In genomic region chrV:4964020-4964635, ce11 we compare ENCODE assay signal across 5 worm cellular contexts.
TF ChIP-seq lines count a peak whose summit lies in the region.

No protein-coding gene starts in this region.

TF ChIP-seq in whole organism, L1 larva, 84 proteins besides CTCF, POLR2A, EP300 and RAD21 (continues in another document):
- TF ChIP-seq ztf-11 (tag; optimal IDR thresholded peaks at IDR 0.05; lab: Kevin White, UChicago) (no peak), isw-1 (GFP tag; IDR thresholded peaks at IDR 0.05; lab: Robert Waterston, UW) (no peak), nhr-19 (GFP tag; conservative IDR thresholded peaks at IDR 0.05; lab: Robert Waterston, UW) (no peak), elt-2 (tag; optimal IDR thresholded peaks at IDR 0.05; lab: Kevin White, UChicago) (no peak), egl-27 (tag; optimal IDR thresholded peaks at IDR 0.05; lab: Kevin White, UChicago) (no peak), nhr-76 (tag; optimal IDR thresholded peaks at IDR 0.05; lab: Kevin White, UChicago) (no peak), dpl-1 (GFP tag; optimal IDR thresholded peaks at IDR 0.05; lab: Kevin White, UChicago) (no peak), egl-13 (tag; optimal IDR thresholded peaks at IDR 0.05; lab: Kevin White, UChicago) (no peak), lin-14 (GFP tag; optimal IDR thresholded peaks at IDR 0.05; lab: Kevin White, UChicago) (peak; percentile 21), fkh-8 (tag; optimal IDR thresholded peaks at IDR 0.05; lab: Kevin White, UChicago) (no peak), efl-1 (optimal IDR thresholded peaks at IDR 0.05; lab: Kevin White, UChicago) (no peak), efl-1 (GFP tag; optimal IDR thresholded peaks at IDR 0.05 in 1 of 2; lab: Kevin White, UChicago) (peak in 1 of 2 experiments; percentile 20), alr-1 (tag; optimal IDR thresholded peaks at IDR 0.05; lab: Kevin White, UChicago; ENCODE audit: borderline replicate concordance) (no peak), irx-1 (tag; optimal IDR thresholded peaks at IDR 0.05; lab: Kevin White, UChicago) (no peak), dsc-1 (tag; optimal IDR thresholded peaks at IDR 0.05; lab: Kevin White, UChicago) (peak; percentile 27), nhr-71 (tag; optimal IDR thresholded peaks at IDR 0.05; lab: Kevin White, UChicago) (peak; percentile 22), nhr-77 (tag; optimal IDR thresholded peaks at IDR 0.05; lab: Kevin White, UChicago) (no peak), lir-3 (tag; optimal IDR thresholded peaks at IDR 0.05; lab: Kevin White, UChicago; ENCODE audit: poor library complexity) (no peak), swsn-7 (tag; optimal IDR thresholded peaks at IDR 0.05; lab: Kevin White, UChicago) (no peak)

TF ChIP-seq in whole organism, L3 larva, 47 proteins besides CTCF, POLR2A, EP300 and RAD21:
- TF ChIP-seq ama-1 (optimal IDR thresholded peaks at IDR 0.05; lab: Kevin White, UChicago) (peak; percentile 57), nhr-23 (tag; optimal IDR thresholded peaks at IDR 0.05; lab: Kevin White, UChicago) (no peak)

TF ChIP-seq in whole organism, early embryonic, 17 proteins besides CTCF, POLR2A, EP300 and RAD21:
- peak; percentile 52 for TF ChIP-seq hmg-4 (GFP tag; optimal IDR thresholded peaks at IDR 0.05; lab: Kevin White, UChicago)
- TF ChIP-seq ceh-13 (GFP tag; optimal IDR thresholded peaks at IDR 0.05; lab: Kevin White, UChicago), result no peak
- TF ChIP-seq F13C5.2 (tag; optimal IDR thresholded peaks at IDR 0.05; lab: Kevin White, UChicago), result no peak
- peak; percentile 45 for TF ChIP-seq ceh-36 (tag; optimal IDR thresholded peaks at IDR 0.05; lab: Kevin White, UChicago)
- no peak for TF ChIP-seq hnd-1 (tag; optimal IDR thresholded peaks at IDR 0.05; lab: Kevin White, UChicago)
- TF ChIP-seq B0310.2 (tag; optimal IDR thresholded peaks at IDR 0.05; lab: Kevin White, UChicago), result no peak
- no peak for TF ChIP-seq ama-1 (optimal IDR thresholded peaks at IDR 0.05; lab: Kevin White, UChicago)
- TF ChIP-seq aly-1 (tag; optimal IDR thresholded peaks at IDR 0.05; lab: Kevin White, UChicago), result no peak
- TF ChIP-seq pes-1 (GFP tag; IDR thresholded peaks at IDR 0.05; lab: Robert Waterston, UW), result no peak
- peak; percentile 78 for TF ChIP-seq scrt-1 (GFP tag; IDR thresholded peaks at IDR 0.05; lab: Robert Waterston, UW)
TF ChIP-seq in whole organism, early embryonic: peak in this region for 3.

TF ChIP-seq in whole organism, midembryonic, 9 proteins besides CTCF, POLR2A, EP300 and RAD21:
- TF ChIP-seq tab-1 (GFP tag; IDR thresholded peaks at IDR 0.05; lab: Robert Waterston, UW) (0 out of 2 replicates have a peak, but pooled peaks have one; percentile 64), ztf-29 (GFP tag; IDR thresholded peaks at IDR 0.05; lab: Robert Waterston, UW) (no peak), T22C8.4 (GFP tag; IDR thresholded peaks at IDR 0.05; lab: Robert Waterston, UW) (no peak), cog-1 (tag; optimal IDR thresholded peaks at IDR 0.05; lab: Kevin White, UChicago) (peak; percentile 27), klf-2 (GFP tag; conservative IDR thresholded peaks at IDR 0.05; lab: Robert Waterston, UW) (no peak)
TF ChIP-seq in whole organism, midembryonic: peak in this region for 2.

TF ChIP-seq in whole organism, young adult, 124 proteins besides CTCF, POLR2A, EP300 and RAD21:
- TF ChIP-seq F37B4.10 (GFP tag; IDR thresholded peaks at IDR 0.05; lab: Robert Waterston, UW) (no peak), ztf-22 (GFP tag; optimal IDR thresholded peaks at IDR 0.05; lab: Kevin White, UChicago) (no peak), egl-44 (GFP tag; IDR thresholded peaks at IDR 0.05; lab: Robert Waterston, UW) (no peak), hmg-20 (GFP tag; IDR thresholded peaks at IDR 0.05; lab: Robert Waterston, UW) (no peak), tbx-9 (tag; optimal IDR thresholded peaks at IDR 0.05; lab: Kevin White, UChicago; ENCODE audit: borderline replicate concordance) (no peak), lir-1 (GFP tag; conservative IDR thresholded peaks at IDR 0.05; lab: Robert Waterston, UW) (no peak), ztf-25 (GFP tag; IDR thresholded peaks at IDR 0.05; lab: Robert Waterston, UW) (no peak), K12H6.12 (tag; optimal IDR thresholded peaks at IDR 0.05; lab: Kevin White, UChicago) (no peak), hrde-1 (tag; optimal IDR thresholded peaks at IDR 0.05; lab: Kevin White, UChicago; ENCODE audit: borderline replicate concordance) (no peak), snpc-3.4 (tag; optimal IDR thresholded peaks at IDR 0.05; lab: Kevin White, UChicago) (no peak), ama-1 (optimal IDR thresholded peaks at IDR 0.05; lab: Kevin White, UChicago) (no peak), ama-1 (GFP tag; optimal IDR thresholded peaks at IDR 0.05; lab: Kevin White, UChicago) (no peak), ceh-100 (GFP tag; IDR thresholded peaks at IDR 0.05; lab: Robert Waterston, UW) (no peak), F52B5.7 (tag; optimal IDR thresholded peaks at IDR 0.05; lab: Kevin White, UChicago) (no peak), nfyb-1 (GFP tag; IDR thresholded peaks at IDR 0.05; lab: Robert Waterston, UW) (0 out of 2 replicates have a peak, but pooled peaks have one; percentile 25), chd-7 (tag; optimal IDR thresholded peaks at IDR 0.05; lab: Kevin White, UChicago) (peak; percentile 20), madf-10 (tag; optimal IDR thresholded peaks at IDR 0.05; lab: Kevin White, UChicago) (no peak), Y67H2A.10 (GFP tag; conservative IDR thresholded peaks at IDR 0.05; lab: Robert Waterston, UW) (no peak)
TF ChIP-seq in whole organism, young adult: peak in this region for 2.
